Worm (Caenorhabditis elegans) whole organism, L1 larva: Measurements from ENCODE around the gene R02D5.7.

Experiments used
- nhr-11 ChIP-seq: fragments of 150-350 bp; optimal IDR thresholded peaks from 2 replicates; lab custom pipeline; 2014; ENCODE audit warnings: missing biosample characterization, missing genetic modification characterization
- nhr-76 ChIP-seq: sonication (generic microtip); optimal IDR thresholded peaks from 2 replicates; lab custom pipeline; 2017; ENCODE audit warnings: missing biosample characterization, missing genetic modification characterization
- unc-130 ChIP-seq: fragments of 150-350 bp; optimal IDR thresholded peaks from 2 replicates; lab custom pipeline; 2017; ENCODE audit warnings: missing biosample characterization, missing genetic modification characterization, inconsistent platforms
- unc-62 ChIP-seq: fragments of 150-350 bp; optimal IDR thresholded peaks from 2 replicates; lab custom pipeline; 2014; ENCODE audit warnings: missing biosample characterization, missing genetic modification reagents, missing genetic modification characterization

DNA sequence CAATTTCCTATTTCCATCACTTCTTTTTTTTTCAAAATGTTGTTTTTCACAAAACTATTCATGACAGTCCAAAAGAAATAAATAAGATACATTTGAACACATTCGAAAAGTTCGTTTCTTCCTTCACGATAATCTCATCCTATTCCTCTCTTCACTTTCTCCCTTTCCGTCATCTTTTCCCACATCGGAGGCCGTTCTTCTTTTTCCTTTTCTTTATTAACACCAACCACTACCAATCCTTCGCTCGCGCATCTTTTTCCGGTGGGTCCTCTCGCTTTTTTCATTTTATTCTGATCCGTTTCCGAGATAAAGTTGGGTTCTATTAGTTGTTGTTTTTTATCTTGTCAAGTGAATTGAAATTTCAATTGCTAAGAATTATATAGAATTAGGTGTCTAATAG is 14.2 kb upstream of the R02D5.7 start:
- TF ChIP-seq unc-62: no peak
- no peak for TF ChIP-seq unc-130 (tag; lab: Kevin White, UChicago)
- no peak for TF ChIP-seq nhr-76 (tag; lab: Kevin White, UChicago)
- no peak for TF ChIP-seq nhr-11 (tag; lab: Kevin White, UChicago)
